Worm (Caenorhabditis elegans) whole organism, L2 larva: ENCODE results near the gene fbxc-51.
"Not testable (repeated sequence)": the region's sequence is repeated elsewhere in the genome, so short reads cannot be mapped to it uniquely, and the experiment has no call there.

Experiments used
- C34F6.9 ChIP-seq: fragments of 150-350 bp; optimal IDR thresholded peaks from 2 replicates; lab custom pipeline; 2014; ENCODE audit warnings: missing biosample characterization, missing genetic modification characterization
- F13H6.1 ChIP-seq: sonication (generic microtip); optimal IDR thresholded peaks from 2 replicates; lab custom pipeline; 2016; ENCODE audit warnings: missing genetic modification characterization, missing compliant biosample characterization
- R02D3.7 ChIP-seq: fragments of 150-350 bp; optimal IDR thresholded peaks from 2 replicates; lab custom pipeline; 2014; ENCODE audit warnings: missing biosample characterization, missing genetic modification characterization
- aly-2 ChIP-seq: fragments of 150-350 bp; optimal IDR thresholded peaks from 2 replicates; lab custom pipeline; 2014; ENCODE audit warnings: missing biosample characterization, missing genetic modification characterization
- ama-1 ChIP-seq: fragments of 150-350 bp; optimal IDR thresholded peaks from 2 replicates; lab custom pipeline; 2018; ENCODE audit warnings: inconsistent platforms
- blmp-1 ChIP-seq: sonication (generic microtip); optimal IDR thresholded peaks from 2 replicates; lab custom pipeline; 2017; ENCODE audit warnings: missing genetic modification characterization, mild to moderate bottlenecking, missing compliant biosample characterization, antibody characterized with exemption, moderate library complexity; ENCODE audit not compliant: insufficient read depth
- ceh-16 ChIP-seq: fragments of 150-350 bp; optimal IDR thresholded peaks from 2 replicates; lab custom pipeline; 2014; ENCODE audit warnings: missing biosample characterization, missing genetic modification characterization
- crh-2 ChIP-seq: sonication (generic microtip); optimal IDR thresholded peaks from 2 replicates; lab custom pipeline; 2017; ENCODE audit warnings: missing biosample characterization, missing genetic modification characterization
- elt-1 ChIP-seq: fragments of 150-350 bp; optimal IDR thresholded peaks from 2 replicates; lab custom pipeline; 2014; ENCODE audit warnings: missing biosample characterization, missing genetic modification characterization
- fos-1 ChIP-seq: fragments of 150-350 bp; optimal IDR thresholded peaks from 2 replicates; lab custom pipeline; 2014; ENCODE audit warnings: missing biosample characterization, missing genetic modification characterization
- gmeb-1 ChIP-seq: fragments of 150-350 bp; optimal IDR thresholded peaks from 2 replicates; lab custom pipeline; 2014; ENCODE audit warnings: missing biosample characterization, missing genetic modification characterization
- lin-11 ChIP-seq: fragments of 150-350 bp; sonication (generic microtip); optimal IDR thresholded peaks from 2 replicates; lab custom pipeline; 2014; ENCODE audit warnings: missing biosample characterization, missing genetic modification characterization, inconsistent platforms, mixed read lengths
- lin-13 ChIP-seq: fragments of 150-350 bp; optimal IDR thresholded peaks from 2 replicates; lab custom pipeline; 2014; ENCODE audit warnings: missing biosample characterization, missing genetic modification reagents, missing genetic modification characterization
- lin-39 ChIP-seq: fragments of 150-350 bp; optimal IDR thresholded peaks from 2 replicates; lab custom pipeline; 2014; ENCODE audit warnings: missing biosample characterization, missing genetic modification reagents, missing genetic modification characterization
- lsy-2 ChIP-seq, 2 experiments: fragments of 150-350 bp in 1 of 2; sonication (generic microtip) in 1 of 2; optimal IDR thresholded peaks; 2 replicates each; lab custom pipeline; 2014 to 2017; ENCODE audit warnings: missing biosample characterization in 2 of 2, missing genetic modification characterization in 2 of 2
- mab-5 ChIP-seq: fragments of 150-350 bp; optimal IDR thresholded peaks from 2 replicates; lab custom pipeline; 2014; ENCODE audit warnings: missing biosample characterization, missing genetic modification characterization
- mbf-1 ChIP-seq: sonication (generic microtip); optimal IDR thresholded peaks from 2 replicates; lab custom pipeline; 2017; ENCODE audit warnings: missing biosample characterization, missing genetic modification characterization
- mdl-1 ChIP-seq, 2 experiments: fragments of 150-350 bp in 1 of 2; sonication (generic microtip) in 1 of 2; optimal IDR thresholded peaks; 2 replicates each; lab custom pipeline; 2017; ENCODE audit warnings: missing biosample characterization in 2 of 2, missing genetic modification characterization in 2 of 2
- nhr-10 ChIP-seq: sonication (generic microtip); optimal IDR thresholded peaks from 2 replicates; lab custom pipeline; 2017; ENCODE audit warnings: missing biosample characterization, missing genetic modification characterization
- nhr-11 ChIP-seq: fragments of 150-350 bp; optimal IDR thresholded peaks from 2 replicates; lab custom pipeline; 2014; ENCODE audit warnings: missing biosample characterization, missing genetic modification characterization
- nhr-129 ChIP-seq: fragments of 150-350 bp; optimal IDR thresholded peaks from 2 replicates; lab custom pipeline; 2014; ENCODE audit warnings: missing biosample characterization, missing genetic modification characterization
- nhr-6 ChIP-seq: fragments of 150-350 bp; optimal IDR thresholded peaks from 2 replicates; lab custom pipeline; 2014; ENCODE audit warnings: missing biosample characterization, missing genetic modification characterization
- skn-1 ChIP-seq: sonication (generic microtip); optimal IDR thresholded peaks from 2 replicates; lab custom pipeline; 2017; ENCODE audit warnings: missing biosample characterization, missing genetic modification characterization
- sma-3 ChIP-seq: sonication (generic microtip); optimal IDR thresholded peaks from 2 replicates; lab custom pipeline; 2016; ENCODE audit warnings: missing genetic modification reagents, missing genetic modification characterization, missing compliant biosample characterization
- sma-9 ChIP-seq, 2 experiments: fragments of 150-350 bp in 1 of 2; sonication (generic microtip) in 1 of 2; optimal IDR thresholded peaks; 2 replicates each; lab custom pipeline; 2014 to 2016; ENCODE audit warnings: missing genetic modification characterization in 2 of 2, mild to moderate bottlenecking in 1 of 2, missing biosample characterization in 1 of 2, missing compliant biosample characterization in 1 of 2, missing genetic modification reagents in 1 of 2, moderate library complexity in 1 of 2
- snpc-4 ChIP-seq: fragments of 150-350 bp; optimal IDR thresholded peaks from 2 replicates; lab custom pipeline; 2014; ENCODE audit warnings: missing biosample characterization, missing genetic modification characterization
- unc-39 ChIP-seq: fragments of 150-350 bp; optimal IDR thresholded peaks from 2 replicates; lab custom pipeline; 2014; ENCODE audit warnings: missing biosample characterization, missing genetic modification characterization
- zag-1 ChIP-seq: fragments of 150-350 bp; optimal IDR thresholded peaks from 2 replicates; lab custom pipeline; 2014; ENCODE audit warnings: missing biosample characterization, missing genetic modification characterization
- ztf-1 ChIP-seq: fragments of 200-800 bp; sonication (Bioruptor generic); conservative IDR thresholded peaks from 2 replicates; pipeline ENCODE4 v1.3.6; 2022; ENCODE audit warnings: missing genetic modification characterization, missing compliant biosample characterization
- ztf-4 ChIP-seq: fragments of 150-350 bp; optimal IDR thresholded peaks from 2 replicates; lab custom pipeline; 2014; ENCODE audit warnings: missing biosample characterization, missing genetic modification characterization

The fbxc-51 gene

DNA sequence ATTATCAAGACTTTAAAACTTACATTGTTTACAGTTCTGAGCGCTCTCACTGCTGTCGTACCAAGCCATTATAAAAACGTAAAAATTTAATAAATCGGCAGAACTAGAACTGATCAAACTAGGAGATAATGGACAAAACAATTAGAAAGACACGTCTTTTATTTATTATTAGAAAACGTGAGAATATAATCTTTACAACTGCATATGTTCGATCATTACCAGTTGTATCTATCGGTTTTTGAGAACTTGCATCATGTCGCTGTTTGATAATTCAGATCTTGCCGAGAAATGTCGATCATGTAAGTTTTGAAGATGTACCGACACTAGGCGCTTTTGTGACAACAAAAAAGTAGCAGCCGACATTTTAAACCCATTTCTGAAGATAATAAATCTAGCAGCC lies 23.0 kb upstream of the fbxc-51 start, which contains the start of gene F28A10.7:
F28A10.7 (minus strand) TSS at position 101 of the 400 bp plus-strand sequence.
- TF ChIP-seq ceh-16 (tag; lab: Kevin White, UChicago) (no peak), ztf-4 (tag; lab: Kevin White, UChicago) (no peak), sma-3 (GFP tag; lab: Kevin White, UChicago) (no peak), elt-1 (tag; lab: Kevin White, UChicago) (no peak), skn-1 (tag; lab: Kevin White, UChicago) (no peak)

- TF ChIP-seq ama-1 (peak; percentile 72), sma-9 (GFP tag; optimal IDR thresholded peaks at IDR 0.05; lab: Kevin White, UChicago) (peak; percentile 69), sma-9 (tag; optimal IDR thresholded peaks at IDR 0.05; lab: Kevin White, UChicago) (no peak), lin-39 (tag; lab: Kevin White, UChicago) (no peak), mdl-1 (tag; optimal IDR thresholded peaks at IDR 0.05; lab: Kevin White, UChicago) (peak; percentile 70 to 83), fos-1 (tag; lab: Kevin White, UChicago) (peak; percentile 71), aly-2 (tag; lab: Kevin White, UChicago) (no peak), unc-39 (no peak), crh-2 (tag; lab: Kevin White, UChicago) (peak; percentile 64), nhr-6 (peak; percentile 11), lin-13 (peak; percentile 34), lsy-2 (tag; optimal IDR thresholded peaks at IDR 0.05; lab: Kevin White, UChicago) (peak in 1 of 2 experiments; percentile 61), gmeb-1 (tag; lab: Kevin White, UChicago) (peak; percentile 44), ztf-1 (GFP tag; lab: Robert Waterston, UW) (no peak), C34F6.9 (tag; lab: Kevin White, UChicago) (peak; percentile 58), F13H6.1 (tag; lab: Kevin White, UChicago) (peak; percentile 83), nhr-11 (tag; lab: Kevin White, UChicago) (no peak), blmp-1 (tag; lab: Kevin White, UChicago) (peak; percentile 20), nhr-129 (peak; percentile 82)
Measured at ce11 chrII:848519-848918, 20.1 kb upstream of the fbxc-51 start, which contains the start of the genes acdh-9 and F28A10.13. Gene acdh-9 (minus strand): TSS chrII:848603. Gene F28A10.13 (plus strand): TSS chrII:848812.

DNA sequence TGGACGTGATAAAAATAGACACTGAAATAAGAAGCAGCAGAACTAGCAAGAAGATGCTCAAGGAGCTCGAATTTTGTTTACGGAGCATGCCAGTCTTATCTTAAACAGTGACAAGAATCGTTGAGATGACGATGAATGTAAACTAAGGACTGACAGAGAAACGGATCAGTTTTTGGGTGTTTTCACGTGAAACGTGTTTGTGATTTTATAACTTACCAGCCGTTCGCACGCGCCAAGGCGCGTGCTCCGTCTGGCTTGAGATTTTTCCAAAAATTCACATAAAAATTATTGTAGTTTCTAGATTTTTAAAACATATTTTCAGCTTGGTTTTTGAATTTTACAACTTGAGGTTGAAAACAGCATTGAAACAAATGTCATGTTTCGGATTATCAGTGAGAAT lies 18.0 kb upstream of the fbxc-51 start, which contains the start of gene F28A10.5:
F28A10.5 (minus strand) TSS at position 101 of the 400 bp plus-strand sequence.
- TF ChIP-seq nhr-10 (tag; lab: Kevin White, UChicago); snpc-4; nhr-6: not testable (repeated sequence)

- TF ChIP-seq lin-11 (tag; lab: Kevin White, UChicago) (no peak), C34F6.9 (tag; lab: Kevin White, UChicago) (no peak), mab-5 (tag; lab: Kevin White, UChicago) (no peak), F13H6.1 (tag; lab: Kevin White, UChicago) (no peak), zag-1 (tag; lab: Kevin White, UChicago) (no peak), gmeb-1 (tag; lab: Kevin White, UChicago) (no peak), nhr-11 (tag; lab: Kevin White, UChicago) (no peak)
Measured at ce11 chrII:861564-861963, 7.0 kb upstream of the fbxc-51 start, which contains the start of gene Y46B2A.4. Gene Y46B2A.4 (plus strand): TSS chrII:861864.

ce11 chrII:866801-867200 lies 1.8 kb upstream of the fbxc-51 start, which contains the start of gene Y46B2A.3:
Gene Y46B2A.3 (minus strand): TSS chrII:866901.
- TF ChIP-seq mab-5 (tag; lab: Kevin White, UChicago) (no peak), R02D3.7 (tag; lab: Kevin White, UChicago) (no peak), mbf-1 (no peak), nhr-6 (no peak)

DNA sequence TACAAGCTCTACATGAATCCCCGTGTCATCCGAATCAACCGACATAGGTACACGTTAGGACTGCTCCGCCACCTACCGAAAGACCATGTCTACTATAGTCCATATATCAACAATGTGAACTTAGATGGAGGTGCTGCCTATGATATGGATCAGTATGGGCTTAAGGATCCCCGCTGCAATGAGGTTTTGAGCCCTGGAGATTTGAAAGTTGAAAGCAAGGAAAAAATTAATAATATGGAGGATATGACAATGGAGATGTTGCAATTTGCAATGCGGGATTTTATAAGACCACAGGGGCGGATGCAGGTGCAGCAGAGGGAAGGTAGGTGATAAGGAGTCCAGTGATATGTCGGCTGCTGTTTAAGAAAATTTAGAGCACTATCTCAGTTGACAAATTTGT lies 702 bp downstream of the fbxc-51 start:
- TF ChIP-seq zag-1 (tag; lab: Kevin White, UChicago) (no peak), sma-3 (GFP tag; lab: Kevin White, UChicago) (no peak), nhr-6 (no peak), crh-2 (tag; lab: Kevin White, UChicago) (no peak)
